Worm (Caenorhabditis elegans) whole organism, late embryonic: ENCODE results near the gene pie-1.

Experiments used
- C38D4.7 ChIP-seq: fragments of 200-800 bp; sonication (Bioruptor generic); optimal IDR thresholded peaks from 2 replicates; lab custom pipeline; 2018; ENCODE audit warnings: mild to moderate bottlenecking, missing genetic modification characterization, moderate library complexity, missing compliant biosample characterization
- K02D7.2 ChIP-seq: sonication (generic microtip); optimal IDR thresholded peaks from 2 replicates; lab custom pipeline; 2017; ENCODE audit warnings: mild to moderate bottlenecking, missing genetic modification characterization, missing compliant biosample characterization
- Y22D7AL.16 ChIP-seq: sonication (generic microtip); optimal IDR thresholded peaks from 2 replicates; lab custom pipeline; 2016; ENCODE audit warnings: missing genetic modification characterization, missing compliant biosample characterization
- ahr-1 ChIP-seq: sonication (generic microtip); optimal IDR thresholded peaks from 2 replicates; lab custom pipeline; 2016; ENCODE audit warnings: missing genetic modification characterization, missing compliant biosample characterization
- ceh-14 ChIP-seq: sonication (generic microtip); optimal IDR thresholded peaks from 2 replicates; lab custom pipeline; 2016; ENCODE audit warnings: missing genotype, missing genetic modification characterization, missing compliant biosample characterization
- ceh-31 ChIP-seq: sonication (generic microtip); optimal IDR thresholded peaks from 2 replicates; lab custom pipeline; 2016; ENCODE audit warnings: missing genetic modification characterization, missing compliant biosample characterization
- ceh-34 ChIP-seq: sonication (generic microtip); optimal IDR thresholded peaks from 2 replicates; lab custom pipeline; 2016; ENCODE audit warnings: mild to moderate bottlenecking, missing genetic modification characterization, missing compliant biosample characterization
- ceh-45 ChIP-seq: fragments of 200-800 bp; sonication (Bioruptor generic); IDR thresholded peaks from 2 replicates; pipeline ENCODE4 v1.3.6; 2022; ENCODE audit warnings: missing genetic modification reagents, missing genetic modification characterization, missing compliant biosample characterization
- ceh-48 ChIP-seq: sonication (generic microtip); optimal IDR thresholded peaks from 2 replicates; lab custom pipeline; 2016; ENCODE audit warnings: missing genetic modification characterization, inconsistent platforms, missing compliant biosample characterization
- ceh-6 ChIP-seq: fragments of 200-800 bp; sonication (Bioruptor generic); optimal IDR thresholded peaks from 2 replicates; lab custom pipeline; 2018; ENCODE audit warnings: mild to moderate bottlenecking, missing genetic modification characterization, missing compliant biosample characterization
- ceh-9 ChIP-seq: sonication (generic microtip); optimal IDR thresholded peaks from 2 replicates; lab custom pipeline; 2016; ENCODE audit warnings: mild to moderate bottlenecking, missing genetic modification characterization, inconsistent platforms, missing compliant biosample characterization
- dmd-4 ChIP-seq: sonication (generic microtip); optimal IDR thresholded peaks from 2 replicates; lab custom pipeline; 2016; ENCODE audit warnings: borderline replicate concordance, missing genetic modification characterization, missing compliant biosample characterization
- dve-1 ChIP-seq: sonication (generic microtip); optimal IDR thresholded peaks from 2 replicates; lab custom pipeline; 2017; ENCODE audit warnings: antibody characterized with exemption, mild to moderate bottlenecking, missing genetic modification characterization, missing compliant biosample characterization
- fkh-10 ChIP-seq: fragments of 150-350 bp; optimal IDR thresholded peaks from 2 replicates; lab custom pipeline; 2014; ENCODE audit warnings: missing biosample characterization, missing genetic modification reagents, missing genetic modification characterization
- fkh-6 ChIP-seq: sonication (generic microtip); optimal IDR thresholded peaks from 2 replicates; lab custom pipeline; 2016; ENCODE audit warnings: missing genetic modification characterization, missing compliant biosample characterization
- gmeb-2 ChIP-seq: sonication (generic microtip); optimal IDR thresholded peaks from 2 replicates; lab custom pipeline; 2016; ENCODE audit warnings: missing genetic modification characterization, inconsistent platforms, missing compliant biosample characterization
- hlh-15 ChIP-seq: sonication (generic microtip); optimal IDR thresholded peaks from 2 replicates; lab custom pipeline; 2016; ENCODE audit warnings: missing genetic modification characterization, missing compliant biosample characterization
- hlh-8 ChIP-seq: sonication (generic microtip); optimal IDR thresholded peaks from 2 replicates; lab custom pipeline; 2016; ENCODE audit warnings: missing genotype, missing genetic modification characterization, missing compliant biosample characterization
- nfya-1 ChIP-seq: sonication (generic microtip); optimal IDR thresholded peaks from 2 replicates; lab custom pipeline; 2017; ENCODE audit warnings: missing genetic modification characterization, mild to moderate bottlenecking, missing compliant biosample characterization, antibody characterized with exemption, moderate library complexity
- npax-4 ChIP-seq: sonication (generic microtip); optimal IDR thresholded peaks from 2 replicates; lab custom pipeline; 2016; ENCODE audit warnings: missing genetic modification characterization, missing compliant biosample characterization
- odd-2 ChIP-seq: sonication (generic microtip); optimal IDR thresholded peaks from 2 replicates; lab custom pipeline; 2017; ENCODE audit warnings: antibody characterized with exemption, mild to moderate bottlenecking, missing genetic modification characterization, missing compliant biosample characterization
- pag-3 ChIP-seq: sonication (generic microtip); optimal IDR thresholded peaks from 2 replicates; lab custom pipeline; 2016; ENCODE audit warnings: missing compliant biosample characterization, missing genetic modification characterization, borderline replicate concordance
- pax-1 ChIP-seq: fragments of 150-350 bp; optimal IDR thresholded peaks from 2 replicates; lab custom pipeline; 2014; ENCODE audit warnings: missing biosample characterization, missing genetic modification characterization
- pha-2 ChIP-seq: sonication (generic microtip); optimal IDR thresholded peaks from 2 replicates; lab custom pipeline; 2017; ENCODE audit warnings: mild to moderate bottlenecking, missing genetic modification characterization, missing compliant biosample characterization
- pha-4 ChIP-seq: fragments of 150-350 bp; optimal IDR thresholded peaks from 2 replicates; lab custom pipeline; 2018; ENCODE audit warnings: missing biosample characterization, missing genetic modification reagents, missing genetic modification characterization
- rnt-1 ChIP-seq: sonication (generic microtip); optimal IDR thresholded peaks from 2 replicates; lab custom pipeline; 2016; ENCODE audit warnings: missing genetic modification characterization, missing compliant biosample characterization
- sox-2 ChIP-seq: fragments of 200-800 bp; sonication (Bioruptor generic); IDR thresholded peaks from 2 replicates; pipeline ENCODE4 v1.3.6; 2022; ENCODE audit warnings: missing genetic modification reagents, missing genetic modification characterization, missing compliant biosample characterization
- ttx-3 ChIP-seq: sonication (generic microtip); optimal IDR thresholded peaks from 2 replicates; lab custom pipeline; 2016; ENCODE audit warnings: missing genetic modification reagents, missing genetic modification characterization, missing compliant biosample characterization
- unc-55 ChIP-seq: sonication (generic microtip); optimal IDR thresholded peaks from 2 replicates; lab custom pipeline; 2017; ENCODE audit warnings: missing biosample characterization, missing genetic modification reagents, missing genetic modification characterization
- unc-86 ChIP-seq: sonication (generic microtip); optimal IDR thresholded peaks from 2 replicates; lab custom pipeline; 2016; ENCODE audit warnings: missing genetic modification characterization, missing compliant biosample characterization
- zip-5 ChIP-seq: sonication (generic microtip); optimal IDR thresholded peaks from 2 replicates; lab custom pipeline; 2016; ENCODE audit warnings: missing genetic modification characterization, missing compliant biosample characterization

pie-1 gene

DNA sequence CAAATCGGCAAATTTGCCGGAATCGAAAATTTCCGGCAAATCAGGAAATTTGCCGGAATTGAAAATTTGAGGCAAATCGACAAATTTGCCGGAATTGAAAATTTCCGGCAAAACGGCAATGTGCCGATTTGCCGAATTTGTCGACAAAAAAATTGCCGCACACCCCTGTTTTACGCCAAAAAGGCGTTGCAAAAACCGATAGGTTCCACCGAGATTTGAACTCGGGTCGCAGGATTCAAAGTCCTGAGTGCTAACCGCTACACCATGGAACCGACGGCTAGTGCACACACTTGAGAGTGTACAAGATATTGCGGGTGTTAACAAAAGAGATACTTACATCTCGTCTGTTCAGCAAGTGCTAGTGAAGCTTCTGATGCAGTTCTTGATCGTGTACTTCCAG is 27.0 kb upstream of the pie-1 start (continued):
- TF ChIP-seq ceh-9 (tag; lab: Kevin White, UChicago) (no peak), ceh-48 (tag; lab: Kevin White, UChicago) (peak; percentile 13), dmd-4 (no peak), ahr-1 (no peak), hlh-8 (no peak), ceh-6 (GFP tag; lab: Kevin White, UChicago) (peak; percentile 54), dve-1 (no peak), gmeb-2 (tag; lab: Kevin White, UChicago) (peak; percentile 53), unc-86 (tag; lab: Kevin White, UChicago) (peak; percentile 32), pha-2 (no peak), sox-2 (GFP tag; lab: Robert Waterston, UW) (0 out of 2 replicates have a peak, but pooled peaks have one; percentile 42), ceh-45 (0 out of 2 replicates have a peak, but pooled peaks have one; percentile 42), ceh-34 (tag; lab: Kevin White, UChicago) (peak; percentile 12), ceh-14 (tag; lab: Kevin White, UChicago) (no peak), fkh-6 (tag; lab: Kevin White, UChicago) (peak; percentile 20), odd-2 (tag; lab: Kevin White, UChicago) (no peak)

DNA sequence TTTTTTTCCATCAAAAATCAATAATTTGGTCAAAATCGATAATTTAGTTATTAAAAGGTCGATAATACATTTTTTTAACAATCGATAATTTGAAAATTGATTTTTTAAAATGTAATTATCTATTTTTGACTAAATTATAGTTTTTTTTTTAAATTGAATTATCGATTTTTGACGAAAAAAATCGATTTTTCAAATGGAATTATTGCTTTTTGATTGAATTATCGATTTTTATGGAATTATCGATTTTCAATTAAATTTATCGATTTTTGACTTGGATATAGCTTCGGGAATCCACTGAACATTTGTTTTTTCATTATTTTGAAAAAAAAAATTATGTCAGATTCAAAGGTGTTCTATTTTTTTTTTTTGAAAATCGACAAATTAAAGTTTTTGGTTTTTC is 16.4 kb upstream of the pie-1 start:
- TF ChIP-seq nfya-1, result no peak
- TF ChIP-seq ceh-31, result no peak
- no peak for TF ChIP-seq zip-5 (tag; lab: Kevin White, UChicago)
- TF ChIP-seq unc-55 (GFP tag; lab: Kevin White, UChicago), result no peak
- TF ChIP-seq ceh-6 (GFP tag; lab: Kevin White, UChicago), result no peak
- TF ChIP-seq ttx-3, result no peak
- TF ChIP-seq Y22D7AL.16 (tag; lab: Kevin White, UChicago), result no peak
- no peak for TF ChIP-seq fkh-10 (GFP tag; lab: Kevin White, UChicago)
- no peak for TF ChIP-seq odd-2 (tag; lab: Kevin White, UChicago)

DNA sequence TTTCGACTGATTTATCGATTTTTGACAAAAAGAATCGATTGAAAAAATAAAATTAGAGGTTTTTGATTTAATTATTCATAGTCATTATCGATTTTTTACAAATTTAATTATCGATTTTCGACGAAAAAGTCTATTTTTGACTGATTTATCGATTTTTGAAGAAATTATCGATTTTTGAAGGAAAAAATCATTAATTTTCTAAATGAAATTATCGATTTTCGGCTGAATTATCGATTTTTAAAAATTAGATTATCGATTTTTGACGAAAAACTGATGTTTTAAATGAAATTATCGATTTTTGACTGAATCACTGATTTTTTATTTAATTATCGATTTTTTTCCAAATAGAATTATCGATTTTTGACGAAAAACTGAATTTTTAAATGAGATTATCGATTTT is 15.6 kb upstream of the pie-1 start:
- TF ChIP-seq ceh-48 (tag; lab: Kevin White, UChicago) (peak; percentile 71), rnt-1 (tag; lab: Kevin White, UChicago) (no peak)

DNA sequence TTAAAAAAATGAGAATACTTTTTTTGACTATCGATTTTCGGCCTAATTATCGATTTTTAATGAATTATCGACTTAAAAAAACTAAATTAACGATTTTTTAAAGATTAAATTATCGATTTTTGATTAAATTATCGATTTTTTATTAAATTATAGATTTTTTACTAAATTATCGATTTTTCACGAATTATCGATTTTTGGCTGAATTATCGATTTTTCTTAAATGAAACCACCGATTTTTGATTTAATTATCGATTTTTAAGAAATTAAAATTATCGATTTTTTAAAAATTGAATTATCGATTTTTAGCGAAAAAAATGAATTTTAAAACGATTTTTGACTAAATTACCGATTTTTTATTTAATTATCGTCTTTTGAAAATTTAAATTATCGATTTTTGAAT is 15.0 kb upstream of the pie-1 start:
- TF ChIP-seq hlh-15 (tag; lab: Kevin White, UChicago) (no peak), ceh-48 (tag; lab: Kevin White, UChicago) (peak; percentile 14), C38D4.7 (GFP tag; lab: Kevin White, UChicago) (no peak), pax-1 (tag; lab: Kevin White, UChicago) (no peak)

DNA sequence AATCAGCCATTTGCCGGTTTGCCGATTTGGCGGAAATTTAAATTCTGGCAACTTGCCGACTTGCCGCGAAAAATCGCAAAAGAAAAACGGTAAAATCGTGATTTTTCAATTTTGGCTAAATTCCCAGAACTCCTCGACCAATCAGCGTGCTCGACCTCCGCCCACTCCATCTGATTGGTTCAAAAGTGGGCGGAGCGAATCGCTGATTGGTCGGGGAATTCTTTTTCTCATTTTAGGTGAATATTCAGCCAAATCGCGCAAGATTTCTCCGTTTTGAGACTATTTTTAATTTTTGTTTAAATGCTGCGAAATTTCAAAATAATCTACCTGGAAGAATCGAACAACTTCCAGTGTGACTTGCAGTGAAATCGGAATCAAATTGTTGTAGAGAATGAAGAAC is 12.2 kb upstream of the pie-1 start:
- TF ChIP-seq K02D7.2 (tag; lab: Kevin White, UChicago) (no peak), nfya-1 (peak; percentile 91)

DNA sequence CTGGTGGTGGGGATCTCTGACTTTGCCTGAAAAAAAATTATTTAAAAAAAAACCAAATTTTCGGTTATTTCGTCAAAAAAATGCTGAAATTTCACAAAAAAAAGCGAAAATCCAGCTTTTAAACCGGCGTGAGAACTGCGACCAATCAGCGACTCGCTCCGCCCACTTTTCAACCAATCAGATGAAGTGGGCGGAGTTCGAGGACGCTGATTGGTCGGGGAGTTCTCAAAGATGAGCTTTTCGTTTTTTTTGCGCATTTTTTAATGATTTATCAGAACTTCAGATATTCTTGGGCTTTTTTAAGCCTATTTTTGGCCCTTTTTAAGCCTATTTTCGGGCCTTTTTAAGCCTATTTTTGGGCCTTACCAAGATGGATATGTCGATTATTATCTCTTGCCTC is 6.4 kb upstream of the pie-1 start:
- no peak for TF ChIP-seq pha-4 (tag; lab: Kevin White, UChicago)
- TF ChIP-seq nfya-1, result peak; percentile 98
- no peak for TF ChIP-seq npax-4 (tag; lab: Kevin White, UChicago)
- TF ChIP-seq pag-3 (tag; lab: Kevin White, UChicago), result no peak

DNA sequence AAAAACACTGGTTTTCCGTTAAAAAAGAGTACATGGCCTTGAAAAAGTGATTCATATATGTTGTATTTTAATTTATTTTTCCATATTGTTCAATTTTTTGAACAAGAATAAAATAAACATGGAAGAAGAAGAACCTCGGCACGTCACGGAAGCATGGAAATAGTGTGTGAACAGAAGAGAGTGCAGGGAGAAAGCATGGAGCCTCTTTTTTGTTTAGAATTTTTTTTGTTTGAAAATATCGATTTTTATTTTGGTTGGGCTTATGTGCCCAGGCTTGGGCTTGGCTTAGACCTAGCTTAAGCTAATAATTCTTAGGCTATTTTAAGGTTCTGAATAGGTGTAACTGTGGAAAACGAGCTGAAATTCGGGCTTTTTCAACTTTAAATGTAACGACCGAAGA is 5.0 kb upstream of the pie-1 start, which contains the start of gene tat-1:
tat-1 (minus strand) TSS at position 11 of the 400 bp plus-strand sequence.
- TF ChIP-seq fkh-6 (tag; lab: Kevin White, UChicago) (no peak), ceh-48 (tag; lab: Kevin White, UChicago) (peak; percentile 25)
- TF ChIP-seq, all 69 proteins: peak for 1
